Fruit fly (Drosophila melanogaster): ENCODE data around the gene CG34011.
A peak's percentile ranks its signal among the peaks of the same experiment; 100 is the strongest.

The CG34011 gene

dm6 chr2L:5730432-5730831 is 13.9 kb downstream of the CG34011 start (continued):
- TF ChIP-seq HmgZ (tag; optimal IDR thresholded peaks at IDR 0.05): no peak
- no peak for TF ChIP-seq usp (GFP tag; optimal IDR thresholded peaks at IDR 0.05)
- no peak for TF ChIP-seq Ravus (GFP tag; IDR thresholded peaks at IDR 0.05)
- TF ChIP-seq bcd (GFP tag; optimal IDR thresholded peaks at IDR 0.05): no peak
- TF ChIP-seq ato (GFP tag; IDR thresholded peaks at IDR 0.05; ENCODE audit: partially characterized antibody): no peak
- TF ChIP-seq phol (tag; optimal IDR thresholded peaks at IDR 0.05): peak; percentile 33
- TF ChIP-seq chinmo (GFP tag; IDR thresholded peaks at IDR 0.05; ENCODE audit: partially characterized antibody): no peak
- TF ChIP-seq sens (GFP tag): peak; percentile 62
- TF ChIP-seq CG31441 (GFP tag; IDR thresholded peaks at IDR 0.05): peak; percentile 55; the same call in 1 of the 2 replicates
- peak; percentile 8; the same call in 1 of the 2 replicates for TF ChIP-seq Xrp1 (GFP tag; IDR thresholded peaks at IDR 0.05)
- TF ChIP-seq NC2α (GFP tag; optimal IDR thresholded peaks at IDR 0.05): no peak
- TF ChIP-seq Dll (GFP tag; IDR thresholded peaks at IDR 0.05; ENCODE audit: partially characterized antibody): no peak
- no peak for TF ChIP-seq CG11247 (GFP tag; IDR thresholded peaks at IDR 0.05)
- TF ChIP-seq CG4282 (GFP tag; optimal IDR thresholded peaks at IDR 0.05): no peak
- TF ChIP-seq MBD-R2 (GFP tag; IDR thresholded peaks at IDR 0.05): no peak
- no peak for TF ChIP-seq Hr39 (optimal IDR thresholded peaks at IDR 0.05)
- TF ChIP-seq CG1602 (GFP tag; optimal IDR thresholded peaks at IDR 0.05): no peak
- peak; percentile 34 for TF ChIP-seq CG11504 (tag; optimal IDR thresholded peaks at IDR 0.05)
- no peak for TF ChIP-seq mld (GFP tag; IDR thresholded peaks at IDR 0.05; ENCODE audit: partially characterized antibody)
- TF ChIP-seq CG9817 (tag; optimal IDR thresholded peaks at IDR 0.05): no peak
- TF ChIP-seq CG12391 (tag; optimal IDR thresholded peaks at IDR 0.05): no peak
- no peak for TF ChIP-seq Fer3 (tag; optimal IDR thresholded peaks at IDR 0.05)
- no peak for TF ChIP-seq HLHmδ (GFP tag; optimal IDR thresholded peaks at IDR 0.05)
- TF ChIP-seq Bgb (GFP tag; IDR thresholded peaks at IDR 0.05; ENCODE audit: partially characterized antibody): no peak
- no peak for TF ChIP-seq cato (GFP tag; optimal IDR thresholded peaks at IDR 0.05; ENCODE audit: borderline replicate concordance)
- no peak for TF ChIP-seq ara (GFP tag; IDR thresholded peaks at IDR 0.05)
- no peak for TF ChIP-seq kay (GFP tag; optimal IDR thresholded peaks at IDR 0.05)
- TF ChIP-seq HLH3B (GFP tag; IDR thresholded peaks at IDR 0.05): no peak
- no peak for TF ChIP-seq CG8944 (GFP tag; optimal IDR thresholded peaks at IDR 0.05)
- TF ChIP-seq CG18764 (GFP tag; optimal IDR thresholded peaks at IDR 0.05): no peak
- no peak for TF ChIP-seq corto (GFP tag; optimal IDR thresholded peaks at IDR 0.05)
- no peak for TF ChIP-seq Trl (optimal IDR thresholded peaks at IDR 0.05)
- TF ChIP-seq Trl (GFP tag; optimal IDR thresholded peaks at IDR 0.05): no peak
- TF ChIP-seq so (GFP tag; IDR thresholded peaks at IDR 0.05): no peak
- TF ChIP-seq cg (GFP tag; optimal IDR thresholded peaks at IDR 0.05): no peak
- TF ChIP-seq prd (optimal IDR thresholded peaks at IDR 0.05): no peak
- TF ChIP-seq prd (GFP tag; IDR thresholded peaks at IDR 0.05): no peak
- TF ChIP-seq CG14710 (tag; optimal IDR thresholded peaks at IDR 0.05): peak; percentile 21
- TF ChIP-seq CG17361 (GFP tag; IDR thresholded peaks at IDR 0.05): peak; percentile 71
- TF ChIP-seq fd96Cb (tag; optimal IDR thresholded peaks at IDR 0.05): peak; percentile 13
- no peak for TF ChIP-seq pum (GFP tag; optimal IDR thresholded peaks at IDR 0.05)
- TF ChIP-seq Poxn (GFP tag; IDR thresholded peaks at IDR 0.05): no peak
- TF ChIP-seq dmrt99B (tag; optimal IDR thresholded peaks at IDR 0.05): peak; percentile 31
- TF ChIP-seq bowl (GFP tag; IDR thresholded peaks at IDR 0.05): no peak
- no peak for TF ChIP-seq CG4617 (GFP tag; optimal IDR thresholded peaks at IDR 0.05; ENCODE audit: borderline replicate concordance)
- TF ChIP-seq zen (tag; optimal IDR thresholded peaks at IDR 0.05): no peak
- TF ChIP-seq CG10274 (GFP tag; optimal IDR thresholded peaks at IDR 0.05): no peak
- TF ChIP-seq CG13624 (GFP tag; optimal IDR thresholded peaks at IDR 0.05): no peak
- TF ChIP-seq CG7839 (tag; optimal IDR thresholded peaks at IDR 0.05): no peak
- TF ChIP-seq Kr (GFP tag; optimal IDR thresholded peaks at IDR 0.05): no peak
- TF ChIP-seq Aef1 (GFP tag; IDR thresholded peaks at IDR 0.05): no peak
- no peak for TF ChIP-seq CG32532 (GFP tag; IDR thresholded peaks at IDR 0.05)
- no peak for TF ChIP-seq CG4360 (GFP tag; IDR thresholded peaks at IDR 0.05)
